Fruit fly (Drosophila melanogaster) whole organism, embryonic: ENCODE results near the gene Plod.

Experiments used
- Abd-B ChIP-seq: fragments of 200-800 bp; sonication (Bioruptor generic); optimal IDR thresholded peaks from 2 replicates; lab custom pipeline; 2018; ENCODE audit warnings: missing biosample characterization, mild to moderate bottlenecking, missing genetic modification characterization, moderate library complexity
- Bteb2 ChIP-seq: fragments of 200-800 bp; sonication (Bioruptor generic); optimal IDR thresholded peaks from 2 replicates; lab custom pipeline; 2016; ENCODE audit warnings: missing biosample characterization, missing genetic modification characterization
- CG10147 ChIP-seq: fragments of 200-800 bp; sonication (Bioruptor generic); optimal IDR thresholded peaks from 2 replicates; lab custom pipeline; 2019; ENCODE audit warnings: missing biosample characterization, mild to moderate bottlenecking, missing genetic modification characterization, moderate library complexity
- CG11093 ChIP-seq: fragments of 200-800 bp; sonication (Bioruptor generic); IDR thresholded peaks from 3 replicates; pipeline ENCODE4 v1.3.6; 2022; ENCODE audit warnings: missing biosample characterization, missing genetic modification characterization
- CG13123 ChIP-seq: fragments of 200-800 bp; sonication (Bioruptor generic); optimal IDR thresholded peaks from 2 replicates; lab custom pipeline; 2016; ENCODE audit warnings: missing biosample characterization, missing genetic modification characterization
- CG17359 ChIP-seq: fragments of 200-800 bp; sonication (Bioruptor generic); optimal IDR thresholded peaks from 3 replicates; lab custom pipeline; 2018; ENCODE audit warnings: missing biosample characterization, mild to moderate bottlenecking, missing genetic modification characterization, moderate library complexity
- CG17568 ChIP-seq: fragments of 200-800 bp; sonication (Bioruptor generic); optimal IDR thresholded peaks from 2 replicates; lab custom pipeline; 2018; ENCODE audit warnings: missing biosample characterization, mild to moderate bottlenecking, missing genetic modification characterization, moderate library complexity
- CG2199 ChIP-seq: fragments of 200-800 bp; sonication (Bioruptor generic); IDR thresholded peaks from 3 replicates; pipeline ENCODE4 v1.3.6; 2022; ENCODE audit warnings: missing biosample characterization, missing genetic modification characterization
- CG2875 ChIP-seq: fragments of 200-800 bp; sonication (Bioruptor generic); optimal IDR thresholded peaks from 2 replicates; lab custom pipeline; 2017; ENCODE audit warnings: missing biosample characterization, mild to moderate bottlenecking, missing genetic modification characterization, missing genetic modification reagents
- CG3065 ChIP-seq: fragments of 200-800 bp; sonication (Bioruptor generic); optimal IDR thresholded peaks from 2 replicates; lab custom pipeline; 2016; ENCODE audit warnings: missing biosample characterization, missing genetic modification characterization
- CG34376 ChIP-seq: fragments of 200-800 bp; sonication (Bioruptor generic); optimal IDR thresholded peaks from 2 replicates; lab custom pipeline; 2018; ENCODE audit warnings: missing biosample characterization, mild to moderate bottlenecking, missing genetic modification characterization
- CG42726 ChIP-seq: fragments of 200-800 bp; sonication (Bioruptor generic); IDR thresholded peaks from 2 replicates; pipeline ENCODE4 v1.3.6; 2022; ENCODE audit warnings: missing biosample characterization, missing genetic modification characterization; ENCODE audit not compliant: partially characterized antibody
- CG4360 ChIP-seq: fragments of 200-800 bp; sonication (Bioruptor generic); IDR thresholded peaks from 2 replicates; pipeline ENCODE4 v1.3.6; 2022; ENCODE audit warnings: missing biosample characterization, missing genetic modification characterization
- CG4854 ChIP-seq: fragments of 200-800 bp; sonication (Bioruptor generic); optimal IDR thresholded peaks from 2 replicates; lab custom pipeline; 2016; ENCODE audit warnings: missing biosample characterization, missing genetic modification characterization, inconsistent platforms
- CG6272 ChIP-seq: fragments of 200-800 bp; sonication (Bioruptor generic); IDR thresholded peaks from 2 replicates; pipeline ENCODE4 v1.3.6; 2022; ENCODE audit warnings: missing biosample characterization, missing genetic modification characterization
- CG6765 ChIP-seq: fragments of 200-800 bp; sonication (Bioruptor generic); optimal IDR thresholded peaks from 3 replicates; lab custom pipeline; 2017; ENCODE audit warnings: missing biosample characterization, mild to moderate bottlenecking, missing genetic modification characterization
- Dll ChIP-seq: fragments of 200-800 bp; sonication (Bioruptor generic); IDR thresholded peaks from 4 replicates; pipeline ENCODE4 v1.3.6; 2022; ENCODE audit warnings: missing biosample characterization, missing genetic modification characterization; ENCODE audit not compliant: partially characterized antibody
- Fer1 ChIP-seq: fragments of 200-800 bp; sonication (Bioruptor generic); optimal IDR thresholded peaks from 2 replicates; lab custom pipeline; 2017; ENCODE audit warnings: missing biosample characterization, mild to moderate bottlenecking, missing genetic modification characterization
- HLH3B ChIP-seq: fragments of 200-800 bp; sonication (Bioruptor generic); IDR thresholded peaks from 2 replicates; pipeline ENCODE4 v1.3.6; 2022; ENCODE audit warnings: missing biosample characterization, missing genetic modification characterization
- HLHmδ ChIP-seq: fragments of 200-800 bp; sonication (Bioruptor generic); optimal IDR thresholded peaks from 2 replicates; lab custom pipeline; 2018; ENCODE audit warnings: missing biosample characterization, mild to moderate bottlenecking, missing genetic modification characterization, moderate library complexity
- Med ChIP-seq: fragments of 200-800 bp; sonication (Bioruptor generic); peaks from one replicate; lab custom pipeline; 2016; ENCODE audit warnings: missing biosample characterization, missing genetic modification characterization, mild to moderate bottlenecking, inconsistent platforms, moderate library complexity
- Meics ChIP-seq: fragments of 200-800 bp; sonication (Bioruptor generic); optimal IDR thresholded peaks from 2 replicates; lab custom pipeline; 2017; ENCODE audit warnings: missing biosample characterization, mild to moderate bottlenecking, missing genetic modification characterization
- Nf-YA ChIP-seq: fragments of 200-800 bp; sonication (Bioruptor generic); IDR thresholded peaks from 2 replicates; pipeline ENCODE4 v1.3.6; 2022; ENCODE audit warnings: missing biosample characterization, missing genetic modification characterization
- Sin3A ChIP-seq: fragments of >200 bp; optimal IDR thresholded peaks from 2 replicates; lab custom pipeline; 2018
- Sox100B ChIP-seq: fragments of 200-800 bp; sonication (Bioruptor generic); optimal IDR thresholded peaks from 3 replicates; lab custom pipeline; 2018; ENCODE audit warnings: missing biosample characterization, mild to moderate bottlenecking, missing genetic modification characterization
- Usf ChIP-seq: fragments of 200-800 bp; sonication (Bioruptor generic); optimal IDR thresholded peaks from 2 replicates; lab custom pipeline; 2017; ENCODE audit warnings: missing genotype, missing biosample characterization, missing genetic modification characterization
- az2 ChIP-seq: fragments of 200-800 bp; sonication (Bioruptor generic); optimal IDR thresholded peaks from 3 replicates; lab custom pipeline; 2016; ENCODE audit warnings: missing biosample characterization, missing genetic modification characterization
- cg ChIP-seq: fragments of 200-800 bp; sonication (Bioruptor generic); optimal IDR thresholded peaks from 3 replicates; lab custom pipeline; 2019; ENCODE audit warnings: missing biosample characterization, mild to moderate bottlenecking, missing genetic modification characterization, moderate library complexity
- chm ChIP-seq: fragments of 200-800 bp; sonication (Bioruptor generic); IDR thresholded peaks from 2 replicates; pipeline ENCODE4 v1.3.6; 2022; ENCODE audit warnings: missing biosample characterization, missing genetic modification characterization
- cwo ChIP-seq: fragments of 200-800 bp; sonication (Bioruptor generic); optimal IDR thresholded peaks from 3 replicates; lab custom pipeline; 2017; ENCODE audit warnings: missing biosample characterization, missing genetic modification characterization, mild to moderate bottlenecking, moderate library complexity, missing genetic modification reagents
- eve ChIP-seq, 2 experiments: fragments of >200 bp; optimal IDR thresholded peaks; 2 replicates each; lab custom pipeline; 2017; ENCODE audit warnings: missing biosample characterization in 2 of 2, missing genetic modification characterization in 2 of 2
- fd96Cb ChIP-seq: fragments of 200-800 bp; sonication (Bioruptor generic); optimal IDR thresholded peaks from 2 replicates; lab custom pipeline; 2018; ENCODE audit warnings: missing biosample characterization, mild to moderate bottlenecking, missing genetic modification characterization, moderate library complexity
- ftz-f1 ChIP-seq: fragments of 200-800 bp; sonication (Bioruptor generic); optimal IDR thresholded peaks from 2 replicates; lab custom pipeline; 2016; ENCODE audit warnings: missing biosample characterization, missing genetic modification characterization
- fu2 ChIP-seq: fragments of 200-800 bp; sonication (Bioruptor generic); optimal IDR thresholded peaks from 2 replicates; lab custom pipeline; 2016; ENCODE audit warnings: missing biosample characterization, missing genetic modification characterization
- gcm ChIP-seq: fragments of 200-800 bp; sonication (Bioruptor generic); optimal IDR thresholded peaks from 2 replicates; lab custom pipeline; 2019; ENCODE audit warnings: missing biosample characterization, mild to moderate bottlenecking, missing genetic modification characterization, moderate library complexity
- gro ChIP-seq: fragments of 200-800 bp; sonication (Bioruptor generic); optimal IDR thresholded peaks from 2 replicates; lab custom pipeline; 2016; ENCODE audit warnings: missing biosample characterization, missing genetic modification characterization
- ken ChIP-seq: fragments of 200-800 bp; sonication (Bioruptor generic); IDR thresholded peaks from 3 replicates; pipeline ENCODE4 v1.3.6; 2022; ENCODE audit warnings: missing biosample characterization, missing genetic modification characterization
- mam ChIP-seq: fragments of 200-800 bp; sonication (Bioruptor generic); optimal IDR thresholded peaks from 3 replicates; lab custom pipeline; 2016; ENCODE audit warnings: missing biosample characterization, missing genetic modification characterization
- p53 ChIP-seq: fragments of 200-800 bp; sonication (Bioruptor generic); optimal IDR thresholded peaks from 2 replicates; lab custom pipeline; 2016; ENCODE audit warnings: missing biosample characterization, missing genetic modification characterization
- peb ChIP-seq: fragments of 200-800 bp; sonication (Bioruptor generic); IDR thresholded peaks from 2 replicates; pipeline ENCODE4 v1.3.6; 2022; ENCODE audit warnings: missing biosample characterization, missing genetic modification characterization
- run ChIP-seq: fragments of 200-800 bp; sonication (Bioruptor generic); optimal IDR thresholded peaks from 3 replicates; lab custom pipeline; 2018; ENCODE audit warnings: missing biosample characterization, mild to moderate bottlenecking, missing genetic modification characterization
- shn ChIP-seq: fragments of 200-800 bp; sonication (Bioruptor generic); optimal IDR thresholded peaks from 3 replicates; lab custom pipeline; 2016; ENCODE audit warnings: missing biosample characterization, missing genetic modification characterization
- sug ChIP-seq: fragments of 200-800 bp; optimal IDR thresholded peaks from 2 replicates; lab custom pipeline; 2019; ENCODE audit warnings: missing biosample characterization, mild to moderate bottlenecking, missing genetic modification characterization, moderate library complexity
- tgo ChIP-seq: fragments of 200-800 bp; sonication (Bioruptor generic); IDR thresholded peaks from 3 replicates; pipeline ENCODE4 v1.3.6; 2022; ENCODE audit warnings: missing biosample characterization, missing genetic modification characterization
- tio ChIP-seq: fragments of 200-800 bp; sonication (Bioruptor generic); optimal IDR thresholded peaks from 2 replicates; lab custom pipeline; 2017; ENCODE audit warnings: missing biosample characterization, missing genetic modification characterization, inconsistent platforms
- tna ChIP-seq: fragments of 200-800 bp; sonication (Bioruptor generic); IDR thresholded peaks from 2 replicates; pipeline ENCODE4 v1.3.6; 2022; ENCODE audit warnings: missing biosample characterization, missing genetic modification characterization; ENCODE audit not compliant: partially characterized antibody
- toy ChIP-seq: fragments of 200-800 bp; sonication (Bioruptor generic); IDR thresholded peaks from 2 replicates; pipeline ENCODE4 v1.3.6; 2022; ENCODE audit warnings: missing biosample characterization, missing genetic modification characterization
- trem ChIP-seq: fragments of 200-800 bp; optimal IDR thresholded peaks from 3 replicates; lab custom pipeline; 2019; ENCODE audit warnings: missing biosample characterization, mild to moderate bottlenecking, missing genetic modification characterization, moderate library complexity
- vnd ChIP-seq: fragments of 200-800 bp; sonication (Bioruptor generic); IDR thresholded peaks from 3 replicates; pipeline ENCODE4 v1.3.6; 2022; ENCODE audit warnings: missing biosample characterization, missing genetic modification characterization; ENCODE audit not compliant: partially characterized antibody
- zfh1 ChIP-seq: fragments of 200-800 bp; sonication (Bioruptor generic); IDR thresholded peaks from 3 replicates; pipeline ENCODE4 v1.3.6; 2022; ENCODE audit warnings: missing biosample characterization, missing genetic modification characterization

Gene Plod

DNA sequence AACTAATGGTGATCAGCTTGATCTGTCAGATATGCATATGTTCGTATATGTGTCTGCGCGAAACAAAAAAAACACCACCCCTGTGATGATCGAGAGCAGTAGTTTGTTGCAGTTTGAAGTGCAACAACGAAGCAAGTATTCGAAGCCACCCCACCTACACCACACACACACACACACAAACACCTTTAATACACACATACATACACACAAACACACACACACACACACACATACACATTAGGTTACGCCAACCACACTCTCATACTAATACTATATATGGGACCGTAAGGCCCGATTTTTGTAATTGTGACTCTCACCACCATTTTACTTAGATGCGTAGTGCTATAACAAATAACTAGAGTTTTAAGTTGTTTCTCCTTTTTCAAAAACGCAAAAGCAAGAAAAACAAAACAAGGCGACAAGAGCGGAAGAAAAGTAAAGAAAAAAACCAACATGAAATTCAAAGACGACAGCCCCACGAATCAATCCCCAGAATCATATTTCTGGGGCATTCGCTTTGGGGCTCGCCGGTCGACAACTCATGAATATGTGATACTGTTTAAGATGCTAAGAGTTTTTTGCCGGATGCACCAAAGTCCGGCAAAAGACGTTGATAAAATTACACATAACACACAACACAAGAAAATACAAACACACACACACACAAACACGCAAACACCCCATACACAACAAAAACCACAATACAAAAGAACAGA is 48.8 kb upstream of the Plod start:
- TF ChIP-seq sug (tag; lab: Kevin White, UChicago) (no peak), CG3065 (GFP tag; lab: Kevin White, UChicago) (peak; percentile 71), tio (GFP tag; lab: Kevin White, UChicago) (no peak), ken (no peak), Sin3A (no peak), Sox100B (GFP tag; lab: Kevin White, UChicago) (no peak), cg (GFP tag; lab: Kevin White, UChicago) (peak; percentile 83), HLHmδ (no peak), Med (GFP tag; lab: Kevin White, UChicago) (peak; percentile 11), fu2 (GFP tag; lab: Kevin White, UChicago) (no peak), HLH3B (GFP tag; lab: Robert Waterston, UW) (no peak), Abd-B (GFP tag; lab: Kevin White, UChicago) (no peak), CG17359 (tag; lab: Kevin White, UChicago) (no peak), Dll (GFP tag; lab: Robert Waterston, UW) (no peak), tgo (GFP tag; lab: Robert Waterston, UW) (no peak), CG6765 (GFP tag; lab: Kevin White, UChicago) (no peak), cwo (GFP tag; lab: Kevin White, UChicago) (no peak), vnd (GFP tag; lab: Robert Waterston, UW) (no peak), toy (GFP tag; lab: Robert Waterston, UW) (no peak), CG13123 (no peak), trem (tag; lab: Kevin White, UChicago) (no peak), p53 (GFP tag; lab: Kevin White, UChicago) (peak; percentile 21), Bteb2 (GFP tag; lab: Kevin White, UChicago) (no peak), CG2199 (GFP tag; lab: Robert Waterston, UW) (0 out of 3 replicates have a peak, but pooled peaks have one; percentile 28), gro (GFP tag; lab: Kevin White, UChicago) (no peak), CG4360 (GFP tag; lab: Robert Waterston, UW) (peak; percentile 29; the same call in 1 of the 2 replicates), peb (no peak), CG34376 (no peak), ftz-f1 (GFP tag; lab: Kevin White, UChicago) (no peak), tna (GFP tag; lab: Robert Waterston, UW) (no peak), CG17568 (GFP tag; lab: Kevin White, UChicago) (no peak), CG4854 (GFP tag; lab: Kevin White, UChicago) (no peak), Meics (no peak), eve (GFP tag; optimal IDR thresholded peaks at IDR 0.05; lab: Kevin White, UChicago) (peak in 1 of 2 experiments; percentile 63), Nf-YA (GFP tag; lab: Robert Waterston, UW) (no peak), zfh1 (0 out of 3 replicates have a peak, but pooled peaks have one; percentile 25), Usf (no peak), CG2875 (GFP tag; lab: Kevin White, UChicago) (no peak), gcm (no peak), mam (GFP tag; lab: Kevin White, UChicago) (no peak), CG11093 (no peak), shn (GFP tag; lab: Kevin White, UChicago) (no peak), CG10147 (GFP tag; lab: Kevin White, UChicago) (no peak), CG42726 (GFP tag; lab: Robert Waterston, UW) (no peak), run (tag; lab: Kevin White, UChicago) (no peak), Fer1 (GFP tag; lab: Kevin White, UChicago) (no peak), fd96Cb (no peak), az2 (GFP tag; lab: Kevin White, UChicago) (no peak), CG6272 (no peak), chm (GFP tag; lab: Robert Waterston, UW) (peak; percentile 62)
